Fruit fly (Drosophila melanogaster) whole organism, prepupa: ENCODE results near the gene Nrt.

ENCODE experiments used
- CG10669 ChIP-seq: fragments of 200-800 bp; sonication (Bioruptor generic); optimal IDR thresholded peaks from 3 replicates; lab custom pipeline; 2018; ENCODE audit warnings: missing biosample characterization, mild to moderate bottlenecking, missing genetic modification characterization, moderate library complexity
- CG11294 ChIP-seq: fragments of 200-800 bp; sonication (Bioruptor generic); IDR thresholded peaks from 2 replicates; pipeline ENCODE4 v1.3.6; 2022; ENCODE audit warnings: missing biosample characterization, missing genetic modification characterization
- CG11762 ChIP-seq: fragments of 200-800 bp; sonication (Bioruptor generic); optimal IDR thresholded peaks from 3 replicates; lab custom pipeline; 2016; ENCODE audit warnings: missing biosample characterization, missing genetic modification characterization; ENCODE audit not compliant: insufficient read depth
- CG11902 ChIP-seq: fragments of 200-800 bp; sonication (Bioruptor generic); optimal IDR thresholded peaks from 3 replicates; lab custom pipeline; 2016; ENCODE audit warnings: missing biosample characterization, missing genetic modification characterization
- CG15336 ChIP-seq: fragments of 200-800 bp; sonication (Bioruptor generic); IDR thresholded peaks from 2 replicates; pipeline ENCODE4 v1.3.6; 2022; ENCODE audit warnings: missing biosample characterization, missing genetic modification characterization
- CG16779 ChIP-seq: fragments of 200-800 bp; sonication (Bioruptor generic); optimal IDR thresholded peaks from 3 replicates; lab custom pipeline; 2017; ENCODE audit warnings: missing biosample characterization, mild to moderate bottlenecking, missing genetic modification characterization
- CG3032 ChIP-seq: fragments of 200-800 bp; optimal IDR thresholded peaks from 2 replicates; lab custom pipeline; 2019; ENCODE audit warnings: missing biosample characterization, mild to moderate bottlenecking, missing genetic modification characterization, moderate library complexity
- CG31627 ChIP-seq: fragments of 200-800 bp; sonication (Bioruptor generic); optimal IDR thresholded peaks from 3 replicates; lab custom pipeline; 2016; ENCODE audit warnings: missing biosample characterization, missing genetic modification characterization
- CG32006 ChIP-seq: fragments of 200-800 bp; sonication (Bioruptor generic); optimal IDR thresholded peaks from 3 replicates; lab custom pipeline; 2017; ENCODE audit warnings: missing biosample characterization, mild to moderate bottlenecking, missing genetic modification characterization
- CG34406 ChIP-seq: fragments of 200-800 bp; sonication (Bioruptor generic); optimal IDR thresholded peaks from 3 replicates; lab custom pipeline; 2016; ENCODE audit warnings: missing biosample characterization, missing genetic modification characterization
- CG4318 ChIP-seq: fragments of 200-800 bp; sonication (Bioruptor generic); optimal IDR thresholded peaks from 3 replicates; lab custom pipeline; 2017; ENCODE audit warnings: missing biosample characterization, mild to moderate bottlenecking, missing genetic modification characterization
- CG6276 ChIP-seq: fragments of 200-800 bp; sonication (Bioruptor generic); optimal IDR thresholded peaks from 2 replicates; lab custom pipeline; 2017; ENCODE audit warnings: missing biosample characterization, mild to moderate bottlenecking, missing genetic modification characterization
- CG6792 ChIP-seq: fragments of 200-800 bp; sonication (Bioruptor generic); optimal IDR thresholded peaks from 3 replicates; lab custom pipeline; 2016; ENCODE audit warnings: missing biosample characterization, missing genetic modification characterization
- CG6808 ChIP-seq: fragments of 200-800 bp; sonication (Bioruptor generic); optimal IDR thresholded peaks from 3 replicates; lab custom pipeline; 2017; ENCODE audit warnings: missing biosample characterization, missing genetic modification characterization, mild to moderate bottlenecking, moderate library complexity, missing genetic modification reagents
- CG6854 ChIP-seq: fragments of 200-800 bp; sonication (Bioruptor generic); optimal IDR thresholded peaks from 2 replicates; lab custom pipeline; 2017; ENCODE audit warnings: missing biosample characterization, mild to moderate bottlenecking, missing genetic modification characterization
- CG7368 ChIP-seq: fragments of 200-800 bp; sonication (Bioruptor generic); optimal IDR thresholded peaks from 3 replicates; lab custom pipeline; 2016; ENCODE audit warnings: missing biosample characterization, missing genetic modification characterization
- CG8119 ChIP-seq: fragments of 200-800 bp; sonication (Bioruptor generic); IDR thresholded peaks from 3 replicates; pipeline ENCODE4 v1.3.6; 2022; ENCODE audit warnings: missing biosample characterization, missing genetic modification characterization
- CG8319 ChIP-seq: fragments of 200-800 bp; sonication (Bioruptor generic); optimal IDR thresholded peaks from 3 replicates; lab custom pipeline; 2016; ENCODE audit warnings: missing biosample characterization, missing genetic modification characterization
- CG9139 ChIP-seq: fragments of 200-800 bp; sonication (Bioruptor generic); optimal IDR thresholded peaks from 3 replicates; lab custom pipeline; 2017; ENCODE audit warnings: missing biosample characterization, mild to moderate bottlenecking, missing genetic modification characterization
- Eip75B ChIP-seq: fragments of 200-800 bp; sonication (Bioruptor generic); optimal IDR thresholded peaks from 3 replicates; lab custom pipeline; 2016; ENCODE audit warnings: missing biosample characterization, missing genetic modification characterization
- Eip78C ChIP-seq: fragments of 200-800 bp; sonication (Bioruptor generic); peaks from one replicate; lab custom pipeline; 2016; ENCODE audit warnings: missing biosample characterization, missing genetic modification characterization
- Eip93F ChIP-seq: fragments of 200-800 bp; sonication (Bioruptor generic); optimal IDR thresholded peaks from 2 replicates; lab custom pipeline; 2016; ENCODE audit warnings: missing biosample characterization, mild to moderate bottlenecking, missing genetic modification characterization
- Ets21C ChIP-seq: fragments of 200-800 bp; sonication (Bioruptor generic); optimal IDR thresholded peaks from 3 replicates; lab custom pipeline; 2016; ENCODE audit warnings: missing biosample characterization, missing genetic modification characterization
- Ets96B ChIP-seq: fragments of 200-800 bp; optimal IDR thresholded peaks from 2 replicates; lab custom pipeline; 2019; ENCODE audit warnings: missing biosample characterization, mild to moderate bottlenecking, missing genetic modification characterization, moderate library complexity
- Gug ChIP-seq: fragments of 200-800 bp; sonication (Bioruptor generic); IDR thresholded peaks from 2 replicates; pipeline ENCODE4 v1.3.6; 2022; ENCODE audit warnings: missing biosample characterization, missing genetic modification characterization
- Hr38 ChIP-seq: sonication (Bioruptor generic); optimal IDR thresholded peaks from 2 replicates; lab custom pipeline; 2016; ENCODE audit warnings: missing biosample characterization, missing genetic modification characterization
- Hr39 ChIP-seq: fragments of 200-800 bp; sonication (Bioruptor generic); optimal IDR thresholded peaks from 2 replicates; lab custom pipeline; 2016; ENCODE audit warnings: missing biosample characterization, missing genetic modification characterization
- Hr4 ChIP-seq: fragments of 200-800 bp; sonication (Bioruptor generic); optimal IDR thresholded peaks from 3 replicates; lab custom pipeline; 2016; ENCODE audit warnings: missing biosample characterization, missing genetic modification characterization
- Lpt ChIP-seq: fragments of 200-800 bp; sonication (Bioruptor generic); optimal IDR thresholded peaks from 3 replicates; lab custom pipeline; 2016; ENCODE audit warnings: missing biosample characterization, missing genetic modification characterization
- Met ChIP-seq: fragments of 200-800 bp; sonication (Bioruptor generic); optimal IDR thresholded peaks from 3 replicates; lab custom pipeline; 2016; ENCODE audit warnings: missing biosample characterization, missing genetic modification characterization
- Sox15 ChIP-seq: fragments of 200-800 bp; sonication (Bioruptor generic); optimal IDR thresholded peaks from 3 replicates; lab custom pipeline; 2016; ENCODE audit warnings: missing biosample characterization, missing genetic modification characterization
- achi ChIP-seq: fragments of 200-800 bp; sonication (Bioruptor generic); optimal IDR thresholded peaks from 3 replicates; lab custom pipeline; 2016; ENCODE audit warnings: missing biosample characterization, missing genetic modification characterization
- cyc ChIP-seq: fragments of 200-800 bp; sonication (Bioruptor generic); optimal IDR thresholded peaks from 3 replicates; lab custom pipeline; 2016; ENCODE audit warnings: missing biosample characterization, missing genetic modification characterization
- dac ChIP-seq: fragments of 200-800 bp; sonication (Bioruptor generic); optimal IDR thresholded peaks from 2 replicates; lab custom pipeline; 2017; ENCODE audit warnings: missing biosample characterization, mild to moderate bottlenecking, missing genetic modification characterization
- dsx ChIP-seq: fragments of 200-800 bp; optimal IDR thresholded peaks from 3 replicates; lab custom pipeline; 2019; ENCODE audit warnings: missing biosample characterization, mild to moderate bottlenecking, missing genetic modification characterization, moderate library complexity; ENCODE audit not compliant: poor library complexity, severe bottlenecking
- eg ChIP-seq: fragments of 200-800 bp; sonication (Bioruptor generic); IDR thresholded peaks from 3 replicates; pipeline ENCODE4 v1.3.6; 2022; ENCODE audit warnings: missing biosample characterization, missing genetic modification characterization
- esn ChIP-seq: fragments of 200-800 bp; sonication (Bioruptor generic); optimal IDR thresholded peaks from 2 replicates; lab custom pipeline; 2016; ENCODE audit warnings: missing biosample characterization, mild to moderate bottlenecking, missing genetic modification characterization, moderate library complexity
- fd59A ChIP-seq: fragments of 200-800 bp; sonication (Bioruptor generic); optimal IDR thresholded peaks from 2 replicates; lab custom pipeline; 2017; ENCODE audit warnings: missing biosample characterization, mild to moderate bottlenecking, missing genetic modification characterization, missing genetic modification reagents
- fd85E ChIP-seq: fragments of 200-800 bp; sonication (Bioruptor generic); optimal IDR thresholded peaks from 3 replicates; lab custom pipeline; 2016; ENCODE audit warnings: missing biosample characterization, missing genetic modification characterization
- fkh ChIP-seq: fragments of 200-800 bp; sonication (Bioruptor generic); optimal IDR thresholded peaks from 3 replicates; lab custom pipeline; 2017; ENCODE audit warnings: missing biosample characterization, mild to moderate bottlenecking, missing genetic modification characterization, moderate library complexity
- lz ChIP-seq: fragments of 200-800 bp; sonication (Bioruptor generic); optimal IDR thresholded peaks from 3 replicates; lab custom pipeline; 2016; ENCODE audit warnings: missing biosample characterization, missing genetic modification characterization
- net ChIP-seq: fragments of 200-800 bp; sonication (Bioruptor generic); optimal IDR thresholded peaks from 3 replicates; lab custom pipeline; 2016; ENCODE audit warnings: missing biosample characterization, missing genetic modification characterization
- pdm3 ChIP-seq: fragments of 200-800 bp; sonication (Bioruptor generic); optimal IDR thresholded peaks from 3 replicates; lab custom pipeline; 2016; ENCODE audit warnings: missing biosample characterization, missing genetic modification characterization
- salr ChIP-seq, 2 experiments: fragments of 200-800 bp; sonication (Bioruptor generic); optimal IDR thresholded peaks; 3 replicates each; lab custom pipeline; 2016 to 2018; ENCODE audit warnings: missing biosample characterization in 2 of 2, missing genetic modification characterization in 2 of 2, mild to moderate bottlenecking in 1 of 2
- spab ChIP-seq: fragments of 200-800 bp; sonication (Bioruptor generic); optimal IDR thresholded peaks from 2 replicates; lab custom pipeline; 2017; ENCODE audit warnings: missing biosample characterization, mild to moderate bottlenecking, missing genetic modification characterization, missing genetic modification reagents
- ss ChIP-seq, 2 experiments: fragments of 200-800 bp; sonication (Bioruptor generic); optimal IDR thresholded peaks; 2 replicates in 1 of 2; 3 replicates in 1 of 2; lab custom pipeline; 2017 to 2018; ENCODE audit warnings: mild to moderate bottlenecking in 2 of 2, missing biosample characterization in 2 of 2, missing genetic modification characterization in 2 of 2, moderate library complexity in 1 of 2
- topi ChIP-seq: fragments of 200-800 bp; sonication (Bioruptor generic); optimal IDR thresholded peaks from 3 replicates; lab custom pipeline; 2016; ENCODE audit warnings: missing biosample characterization, missing genetic modification characterization

Gene Nrt

dm6 chr3L:16751487-16752054 is 14.3 kb upstream of the Nrt start (continued):
- TF ChIP-seq CG16779 (tag; lab: Kevin White, UChicago), result no peak
- no peak for TF ChIP-seq CG11902 (GFP tag; lab: Kevin White, UChicago)
- no peak for TF ChIP-seq Hr39 (GFP tag; lab: Kevin White, UChicago)
- TF ChIP-seq spab (GFP tag; lab: Kevin White, UChicago), result peak; percentile 29
- no peak for TF ChIP-seq Eip75B (GFP tag; lab: Kevin White, UChicago)
- TF ChIP-seq, all 60 proteins: peak for 16

- TF ChIP-seq CG34406 (peak; percentile 38), CG6854 (no peak), Eip93F (no peak), CG32006 (GFP tag; lab: Kevin White, UChicago) (peak; percentile 75), Ets96B (tag; lab: Kevin White, UChicago) (peak; percentile 69), pdm3 (GFP tag; lab: Kevin White, UChicago) (peak; percentile 63), CG8319 (GFP tag; lab: Kevin White, UChicago) (peak; percentile 5), fd59A (peak; percentile 57), eg (peak; percentile 81), CG6276 (peak; percentile 80), Hr38 (GFP tag; lab: Kevin White, UChicago) (no peak), CG6792 (GFP tag; lab: Kevin White, UChicago) (peak; percentile 56), Lpt (peak; percentile 77), Hr4 (GFP tag; lab: Kevin White, UChicago) (peak; percentile 70), CG9139 (GFP tag; lab: Kevin White, UChicago) (peak; percentile 36), net (peak; percentile 57), fkh (GFP tag; lab: Kevin White, UChicago) (no peak), Hr39 (GFP tag; lab: Kevin White, UChicago) (peak; percentile 20), Sox15 (no peak), topi (GFP tag; lab: Kevin White, UChicago) (peak; percentile 51), achi (GFP tag; lab: Kevin White, UChicago) (peak; percentile 76), dsx (peak; percentile 27), cyc (GFP tag; lab: Kevin White, UChicago) (peak; percentile 46), esn (peak; percentile 36), CG31627 (GFP tag; lab: Kevin White, UChicago) (peak; percentile 38), salr (GFP tag; optimal IDR thresholded peaks at IDR 0.05; lab: Kevin White, UChicago) (peak; percentile 64 to 69), Met (peak; percentile 35), Eip78C (GFP tag; lab: Kevin White, UChicago) (peak; percentile 91), lz (GFP tag; lab: Kevin White, UChicago) (peak; percentile 34), dac (GFP tag; lab: Kevin White, UChicago) (peak; percentile 18), CG10669 (GFP tag; lab: Kevin White, UChicago) (peak; percentile 65), Gug (GFP tag; lab: Robert Waterston, UW) (peak; percentile 35; the same call in 1 of the 2 replicates), CG7368 (GFP tag; lab: Kevin White, UChicago) (peak; percentile 68), CG15336 (GFP tag; lab: Robert Waterston, UW) (peak; percentile 82), CG11294 (GFP tag; lab: Robert Waterston, UW) (peak; percentile 50; the same call in 1 of the 2 replicates), Ets21C (peak; percentile 2), spab (GFP tag; lab: Kevin White, UChicago) (peak; percentile 66), CG6808 (GFP tag; lab: Kevin White, UChicago) (peak; percentile 62), CG4318 (GFP tag; lab: Kevin White, UChicago) (peak; percentile 50), fd85E (no peak), ss (GFP tag; optimal IDR thresholded peaks at IDR 0.05; lab: Kevin White, UChicago) (peak; percentile 34 to 64), CG11762 (GFP tag; lab: Kevin White, UChicago) (peak; percentile 63), CG3032 (tag; lab: Kevin White, UChicago) (peak; percentile 60), CG8119 (GFP tag; lab: Robert Waterston, UW) (peak; percentile 74)
Measured at dm6 chr3L:16752402-16753096, 13.3 kb upstream of the Nrt start.
